Worm (Caenorhabditis elegans) whole organism, late embryonic: Measurements from ENCODE around the gene Y97E10AL.1.

Source experiments
- C08G9.2 ChIP-seq: sonication (generic microtip); optimal IDR thresholded peaks from 2 replicates; lab custom pipeline; 2016; ENCODE audit warnings: mild to moderate bottlenecking, missing genetic modification characterization, moderate library complexity, missing compliant biosample characterization
- K02D7.2 ChIP-seq: sonication (generic microtip); optimal IDR thresholded peaks from 2 replicates; lab custom pipeline; 2017; ENCODE audit warnings: mild to moderate bottlenecking, missing genetic modification characterization, missing compliant biosample characterization
- K09A11.1 ChIP-seq: sonication (generic microtip); optimal IDR thresholded peaks from 2 replicates; lab custom pipeline; 2017; ENCODE audit warnings: antibody characterized with exemption, mild to moderate bottlenecking, missing genetic modification characterization, missing compliant biosample characterization; ENCODE audit not compliant: insufficient read depth
- T23F11.4 ChIP-seq: fragments of 200-800 bp; sonication (Bioruptor generic); optimal IDR thresholded peaks from 2 replicates; lab custom pipeline; 2018; ENCODE audit warnings: mild to moderate bottlenecking, missing genetic modification characterization, missing compliant biosample characterization
- Y22D7AL.16 ChIP-seq: sonication (generic microtip); optimal IDR thresholded peaks from 2 replicates; lab custom pipeline; 2016; ENCODE audit warnings: missing genetic modification characterization, missing compliant biosample characterization
- ahr-1 ChIP-seq: sonication (generic microtip); optimal IDR thresholded peaks from 2 replicates; lab custom pipeline; 2016; ENCODE audit warnings: missing genetic modification characterization, missing compliant biosample characterization
- ceh-14 ChIP-seq: sonication (generic microtip); optimal IDR thresholded peaks from 2 replicates; lab custom pipeline; 2016; ENCODE audit warnings: missing genotype, missing genetic modification characterization, missing compliant biosample characterization
- ceh-18 ChIP-seq: sonication (generic microtip); optimal IDR thresholded peaks from 2 replicates; lab custom pipeline; 2016; ENCODE audit warnings: missing genetic modification characterization, missing compliant biosample characterization
- ceh-19 ChIP-seq: fragments of 200-800 bp; sonication (Bioruptor generic); optimal IDR thresholded peaks from 2 replicates; lab custom pipeline; 2018; ENCODE audit warnings: mild to moderate bottlenecking, missing genetic modification characterization, missing compliant biosample characterization
- ceh-2 ChIP-seq: sonication (generic microtip); optimal IDR thresholded peaks from 2 replicates; lab custom pipeline; 2016; ENCODE audit warnings: missing genotype, missing genetic modification characterization, missing compliant biosample characterization
- ceh-24 ChIP-seq: sonication (generic microtip); optimal IDR thresholded peaks from 2 replicates; lab custom pipeline; 2016; ENCODE audit warnings: mild to moderate bottlenecking, missing genetic modification characterization, missing compliant biosample characterization
- ceh-34 ChIP-seq: sonication (generic microtip); optimal IDR thresholded peaks from 2 replicates; lab custom pipeline; 2016; ENCODE audit warnings: mild to moderate bottlenecking, missing genetic modification characterization, missing compliant biosample characterization
- ceh-48 ChIP-seq: sonication (generic microtip); optimal IDR thresholded peaks from 2 replicates; lab custom pipeline; 2016; ENCODE audit warnings: missing genetic modification characterization, inconsistent platforms, missing compliant biosample characterization
- ceh-9 ChIP-seq: sonication (generic microtip); optimal IDR thresholded peaks from 2 replicates; lab custom pipeline; 2016; ENCODE audit warnings: mild to moderate bottlenecking, missing genetic modification characterization, inconsistent platforms, missing compliant biosample characterization
- che-1 ChIP-seq: sonication (generic microtip); optimal IDR thresholded peaks from 2 replicates; lab custom pipeline; 2016; ENCODE audit warnings: mild to moderate bottlenecking, missing genetic modification characterization, missing compliant biosample characterization
- dmd-4 ChIP-seq: sonication (generic microtip); optimal IDR thresholded peaks from 2 replicates; lab custom pipeline; 2016; ENCODE audit warnings: borderline replicate concordance, missing genetic modification characterization, missing compliant biosample characterization
- dve-1 ChIP-seq: sonication (generic microtip); optimal IDR thresholded peaks from 2 replicates; lab custom pipeline; 2017; ENCODE audit warnings: antibody characterized with exemption, mild to moderate bottlenecking, missing genetic modification characterization, missing compliant biosample characterization
- ets-4 ChIP-seq: sonication (generic microtip); optimal IDR thresholded peaks from 2 replicates; lab custom pipeline; 2016; ENCODE audit warnings: missing genetic modification characterization, missing compliant biosample characterization
- eyg-1 ChIP-seq: sonication (generic microtip); optimal IDR thresholded peaks from 2 replicates; lab custom pipeline; 2016; ENCODE audit warnings: missing genotype, missing genetic modification characterization, missing compliant biosample characterization
- fkh-10 ChIP-seq: fragments of 150-350 bp; optimal IDR thresholded peaks from 2 replicates; lab custom pipeline; 2014; ENCODE audit warnings: missing biosample characterization, missing genetic modification reagents, missing genetic modification characterization
- gmeb-2 ChIP-seq: sonication (generic microtip); optimal IDR thresholded peaks from 2 replicates; lab custom pipeline; 2016; ENCODE audit warnings: missing genetic modification characterization, inconsistent platforms, missing compliant biosample characterization
- hlh-15 ChIP-seq: sonication (generic microtip); optimal IDR thresholded peaks from 2 replicates; lab custom pipeline; 2016; ENCODE audit warnings: missing genetic modification characterization, missing compliant biosample characterization
- hlh-30 ChIP-seq: sonication (generic microtip); optimal IDR thresholded peaks from 2 replicates; lab custom pipeline; 2017; ENCODE audit warnings: antibody characterized with exemption, missing genetic modification characterization, missing compliant biosample characterization; ENCODE audit not compliant: insufficient read depth
- hlh-6 ChIP-seq: sonication (generic microtip); optimal IDR thresholded peaks from 2 replicates; lab custom pipeline; 2016; ENCODE audit warnings: missing genotype, missing genetic modification characterization, missing compliant biosample characterization
- hlh-8 ChIP-seq: sonication (generic microtip); optimal IDR thresholded peaks from 2 replicates; lab custom pipeline; 2016; ENCODE audit warnings: missing genotype, missing genetic modification characterization, missing compliant biosample characterization
- nfya-1 ChIP-seq: sonication (generic microtip); optimal IDR thresholded peaks from 2 replicates; lab custom pipeline; 2017; ENCODE audit warnings: missing genetic modification characterization, mild to moderate bottlenecking, missing compliant biosample characterization, antibody characterized with exemption, moderate library complexity
- nhr-232 ChIP-seq: sonication (generic microtip); optimal IDR thresholded peaks from 2 replicates; lab custom pipeline; 2016; ENCODE audit warnings: missing genetic modification characterization, missing compliant biosample characterization
- pag-3 ChIP-seq: sonication (generic microtip); optimal IDR thresholded peaks from 2 replicates; lab custom pipeline; 2016; ENCODE audit warnings: missing compliant biosample characterization, missing genetic modification characterization, borderline replicate concordance
- pat-9 ChIP-seq: fragments of 200-800 bp; sonication (Bioruptor generic); optimal IDR thresholded peaks from 2 replicates; lab custom pipeline; 2018; ENCODE audit warnings: mild to moderate bottlenecking, missing genetic modification characterization, moderate library complexity, missing compliant biosample characterization
- pha-2 ChIP-seq: sonication (generic microtip); optimal IDR thresholded peaks from 2 replicates; lab custom pipeline; 2017; ENCODE audit warnings: mild to moderate bottlenecking, missing genetic modification characterization, missing compliant biosample characterization
- pha-4 ChIP-seq: fragments of 150-350 bp; optimal IDR thresholded peaks from 2 replicates; lab custom pipeline; 2018; ENCODE audit warnings: missing biosample characterization, missing genetic modification reagents, missing genetic modification characterization
- pqm-1 ChIP-seq: sonication (generic microtip); optimal IDR thresholded peaks from 2 replicates; lab custom pipeline; 2016; ENCODE audit warnings: missing genetic modification characterization, missing compliant biosample characterization
- pros-1 ChIP-seq: fragments of 150-350 bp; optimal IDR thresholded peaks from 2 replicates; lab custom pipeline; 2014; ENCODE audit warnings: missing biosample characterization, missing genetic modification reagents, missing genetic modification characterization
- ref-2 ChIP-seq: sonication (generic microtip); optimal IDR thresholded peaks from 2 replicates; lab custom pipeline; 2016; ENCODE audit warnings: missing genetic modification characterization, missing compliant biosample characterization
- sox-2 ChIP-seq: fragments of 200-800 bp; sonication (Bioruptor generic); IDR thresholded peaks from 2 replicates; pipeline ENCODE4 v1.3.6; 2022; ENCODE audit warnings: missing genetic modification reagents, missing genetic modification characterization, missing compliant biosample characterization
- syd-9 ChIP-seq: sonication (generic microtip); optimal IDR thresholded peaks from 2 replicates; lab custom pipeline; 2016; ENCODE audit warnings: mild to moderate bottlenecking, missing genetic modification characterization, moderate library complexity, missing compliant biosample characterization
- tbx-2 ChIP-seq: sonication (generic microtip); optimal IDR thresholded peaks from 2 replicates; lab custom pipeline; 2016; ENCODE audit warnings: missing genetic modification characterization, missing compliant biosample characterization
- unc-3 ChIP-seq, 2 experiments: fragments of 200-800 bp in 1 of 2; sonication (Bioruptor generic) in 1 of 2; sonication (generic microtip) in 1 of 2; conservative IDR thresholded peaks in 1 of 2; optimal IDR thresholded peaks in 1 of 2; 2 replicates each; pipeline versions ENCODE4 v1.3.6 to Lab custom; 2016 to 2022; ENCODE audit warnings: missing compliant biosample characterization in 2 of 2, missing genetic modification characterization in 2 of 2, missing genetic modification reagents in 1 of 2
- unc-42 ChIP-seq: sonication (generic microtip); optimal IDR thresholded peaks from 2 replicates; lab custom pipeline; 2016; ENCODE audit warnings: missing genotype, missing genetic modification characterization, missing compliant biosample characterization
- unc-55 ChIP-seq: sonication (generic microtip); optimal IDR thresholded peaks from 2 replicates; lab custom pipeline; 2017; ENCODE audit warnings: missing biosample characterization, missing genetic modification reagents, missing genetic modification characterization
- unc-86 ChIP-seq: sonication (generic microtip); optimal IDR thresholded peaks from 2 replicates; lab custom pipeline; 2016; ENCODE audit warnings: missing genetic modification characterization, missing compliant biosample characterization
- zip-5 ChIP-seq: sonication (generic microtip); optimal IDR thresholded peaks from 2 replicates; lab custom pipeline; 2016; ENCODE audit warnings: missing genetic modification characterization, missing compliant biosample characterization
- ztf-16 ChIP-seq: sonication (generic microtip); optimal IDR thresholded peaks from 2 replicates; lab custom pipeline; 2017; ENCODE audit warnings: missing genetic modification characterization, missing compliant biosample characterization

Gene Y97E10AL.1

ce11 chrV:7994570-7994969, 8.6 kb downstream of the Y97E10AL.1 start, which contains the start of gene ceh-76:
ceh-76 (minus strand) TSS chrV:7994670.
- TF ChIP-seq pat-9 (no peak), hlh-8 (no peak), nfya-1 (tag; lab: Kevin White, UChicago) (no peak), unc-55 (no peak), hlh-30 (tag; lab: Kevin White, UChicago) (no peak), tbx-2 (tag; lab: Kevin White, UChicago) (no peak)

- TF ChIP-seq gmeb-2 (tag; lab: Kevin White, UChicago): no peak
Observed at ce11 chrV:7995165-7995564, 9.2 kb downstream of the Y97E10AL.1 start.

- TF ChIP-seq K09A11.1 (tag; lab: Kevin White, UChicago) (no peak), nfya-1 (tag; lab: Kevin White, UChicago) (no peak), dve-1 (no peak), hlh-6 (tag; lab: Kevin White, UChicago) (no peak), C08G9.2 (no peak), eyg-1 (tag; lab: Kevin White, UChicago) (no peak), unc-3 (GFP tag; conservative IDR thresholded peaks at IDR 0.05; lab: Robert Waterston, UW) (no peak), unc-3 (tag; optimal IDR thresholded peaks at IDR 0.05; lab: Kevin White, UChicago) (no peak), ztf-16 (tag; lab: Kevin White, UChicago) (no peak), ceh-19 (GFP tag; lab: Kevin White, UChicago) (no peak), unc-42 (no peak), unc-86 (no peak), hlh-8 (no peak)
Observed at ce11 chrV:7995878-7996277, 9.9 kb downstream of the Y97E10AL.1 start, which contains the start of gene Y97E10AR.2. Y97E10AR.2 (plus strand) TSS chrV:7996178.

- no peak for TF ChIP-seq che-1 (tag; lab: Kevin White, UChicago)
- peak; percentile 73 for TF ChIP-seq syd-9 (tag; lab: Kevin White, UChicago)
- peak; percentile 86 for TF ChIP-seq unc-42
- TF ChIP-seq pha-4: no peak
- no peak for TF ChIP-seq Y22D7AL.16 (tag; lab: Kevin White, UChicago)
- TF ChIP-seq hlh-30 (tag; lab: Kevin White, UChicago): peak; percentile 92
- TF ChIP-seq fkh-10 (GFP tag; lab: Kevin White, UChicago): no peak
- TF ChIP-seq nfya-1 (tag; lab: Kevin White, UChicago): peak; percentile 86
- TF ChIP-seq pros-1 (tag; lab: Kevin White, UChicago): peak; percentile 68
- TF ChIP-seq pat-9: no peak
- no peak for TF ChIP-seq ceh-9 (tag; lab: Kevin White, UChicago)
- TF ChIP-seq hlh-8: peak; percentile 77
- peak; percentile 39 for TF ChIP-seq K09A11.1 (tag; lab: Kevin White, UChicago)
- TF ChIP-seq K02D7.2 (tag; lab: Kevin White, UChicago): no peak
- no peak for TF ChIP-seq ztf-16 (tag; lab: Kevin White, UChicago)
- TF ChIP-seq ref-2: peak; percentile 53
- no peak for TF ChIP-seq gmeb-2 (tag; lab: Kevin White, UChicago)
- TF ChIP-seq ceh-24 (tag; lab: Kevin White, UChicago): no peak
- TF ChIP-seq pag-3: peak; percentile 3
- peak; percentile 67 for TF ChIP-seq unc-55
- TF ChIP-seq zip-5 (tag; lab: Kevin White, UChicago): no peak
- TF ChIP-seq dmd-4 (tag; lab: Kevin White, UChicago): no peak
- no peak for TF ChIP-seq unc-3 (GFP tag; conservative IDR thresholded peaks at IDR 0.05; lab: Robert Waterston, UW)
- TF ChIP-seq unc-3 (tag; optimal IDR thresholded peaks at IDR 0.05; lab: Kevin White, UChicago): peak; percentile 47
- TF ChIP-seq ceh-48 (tag; lab: Kevin White, UChicago): peak; percentile 39
- no peak for TF ChIP-seq hlh-15 (tag; lab: Kevin White, UChicago)
- TF ChIP-seq ceh-18 (tag; lab: Kevin White, UChicago): peak; percentile 98
- TF ChIP-seq ceh-34 (tag; lab: Kevin White, UChicago): peak; percentile 80
- TF ChIP-seq ets-4 (tag; lab: Kevin White, UChicago): peak; percentile 61
- TF ChIP-seq pqm-1: peak; percentile 12
- TF ChIP-seq ceh-2: peak; percentile 34
- TF ChIP-seq sox-2 (GFP tag; lab: Robert Waterston, UW): no peak
- TF ChIP-seq nhr-232: no peak
- TF ChIP-seq pha-2 (tag; lab: Kevin White, UChicago): no peak
- TF ChIP-seq ahr-1 (tag; lab: Kevin White, UChicago): no peak
- TF ChIP-seq T23F11.4 (GFP tag; lab: Kevin White, UChicago): no peak
- TF ChIP-seq ceh-14 (tag; lab: Kevin White, UChicago): peak; percentile 77
Observed at ce11 chrV:8000929-8001513, 15.1 kb downstream of the Y97E10AL.1 start, which contains the start of gene Y97E10AR.1. Y97E10AR.1 (plus strand) TSS chrV:8001463.
